Worm (Caenorhabditis elegans) whole organism, L2 larva: ENCODE measurements around the gene K02D10.3.

Experiments used
- C34F6.9 ChIP-seq: fragments of 150-350 bp; optimal IDR thresholded peaks from 2 replicates; lab custom pipeline; 2014; ENCODE audit warnings: missing biosample characterization, missing genetic modification characterization
- F13H6.1 ChIP-seq: sonication (generic microtip); optimal IDR thresholded peaks from 2 replicates; lab custom pipeline; 2016; ENCODE audit warnings: missing genetic modification characterization, missing compliant biosample characterization
- R02D3.7 ChIP-seq: fragments of 150-350 bp; optimal IDR thresholded peaks from 2 replicates; lab custom pipeline; 2014; ENCODE audit warnings: missing biosample characterization, missing genetic modification characterization
- alr-1 ChIP-seq: fragments of 150-350 bp; optimal IDR thresholded peaks from 2 replicates; lab custom pipeline; 2014; ENCODE audit warnings: missing biosample characterization, missing genetic modification characterization
- aly-2 ChIP-seq: fragments of 150-350 bp; optimal IDR thresholded peaks from 2 replicates; lab custom pipeline; 2014; ENCODE audit warnings: missing biosample characterization, missing genetic modification characterization
- ama-1 ChIP-seq: fragments of 150-350 bp; optimal IDR thresholded peaks from 2 replicates; lab custom pipeline; 2018; ENCODE audit warnings: inconsistent platforms
- blmp-1 ChIP-seq: sonication (generic microtip); optimal IDR thresholded peaks from 2 replicates; lab custom pipeline; 2017; ENCODE audit warnings: missing genetic modification characterization, mild to moderate bottlenecking, missing compliant biosample characterization, antibody characterized with exemption, moderate library complexity; ENCODE audit not compliant: insufficient read depth
- ceh-16 ChIP-seq: fragments of 150-350 bp; optimal IDR thresholded peaks from 2 replicates; lab custom pipeline; 2014; ENCODE audit warnings: missing biosample characterization, missing genetic modification characterization
- crh-2 ChIP-seq: sonication (generic microtip); optimal IDR thresholded peaks from 2 replicates; lab custom pipeline; 2017; ENCODE audit warnings: missing biosample characterization, missing genetic modification characterization
- dmd-4 ChIP-seq: sonication (generic microtip); optimal IDR thresholded peaks from 2 replicates; lab custom pipeline; 2017; ENCODE audit warnings: missing biosample characterization, missing genetic modification characterization
- egl-27 ChIP-seq: sonication (generic microtip); optimal IDR thresholded peaks from 3 replicates; lab custom pipeline; 2017; ENCODE audit warnings: missing biosample characterization, missing genetic modification reagents, missing genetic modification characterization
- elt-1 ChIP-seq: fragments of 150-350 bp; optimal IDR thresholded peaks from 2 replicates; lab custom pipeline; 2014; ENCODE audit warnings: missing biosample characterization, missing genetic modification characterization
- elt-3 ChIP-seq: sonication (generic microtip); optimal IDR thresholded peaks from 2 replicates; lab custom pipeline; 2017; ENCODE audit warnings: missing biosample characterization, missing genetic modification characterization
- fos-1 ChIP-seq: fragments of 150-350 bp; optimal IDR thresholded peaks from 2 replicates; lab custom pipeline; 2014; ENCODE audit warnings: missing biosample characterization, missing genetic modification characterization
- gmeb-1 ChIP-seq: fragments of 150-350 bp; optimal IDR thresholded peaks from 2 replicates; lab custom pipeline; 2014; ENCODE audit warnings: missing biosample characterization, missing genetic modification characterization
- lsy-2 ChIP-seq, 2 experiments: fragments of 150-350 bp in 1 of 2; sonication (generic microtip) in 1 of 2; optimal IDR thresholded peaks; 2 replicates each; lab custom pipeline; 2014 to 2017; ENCODE audit warnings: missing biosample characterization in 2 of 2, missing genetic modification characterization in 2 of 2
- mab-5 ChIP-seq: fragments of 150-350 bp; optimal IDR thresholded peaks from 2 replicates; lab custom pipeline; 2014; ENCODE audit warnings: missing biosample characterization, missing genetic modification characterization
- mbf-1 ChIP-seq: sonication (generic microtip); optimal IDR thresholded peaks from 2 replicates; lab custom pipeline; 2017; ENCODE audit warnings: missing biosample characterization, missing genetic modification characterization
- mdl-1 ChIP-seq, 2 experiments: fragments of 150-350 bp in 1 of 2; sonication (generic microtip) in 1 of 2; optimal IDR thresholded peaks; 2 replicates each; lab custom pipeline; 2017; ENCODE audit warnings: missing biosample characterization in 2 of 2, missing genetic modification characterization in 2 of 2
- nhr-10 ChIP-seq: sonication (generic microtip); optimal IDR thresholded peaks from 2 replicates; lab custom pipeline; 2017; ENCODE audit warnings: missing biosample characterization, missing genetic modification characterization
- nhr-11 ChIP-seq: fragments of 150-350 bp; optimal IDR thresholded peaks from 2 replicates; lab custom pipeline; 2014; ENCODE audit warnings: missing biosample characterization, missing genetic modification characterization
- nhr-129 ChIP-seq: fragments of 150-350 bp; optimal IDR thresholded peaks from 2 replicates; lab custom pipeline; 2014; ENCODE audit warnings: missing biosample characterization, missing genetic modification characterization
- nhr-21 ChIP-seq: fragments of 150-350 bp; optimal IDR thresholded peaks from 2 replicates; lab custom pipeline; 2014; ENCODE audit warnings: missing biosample characterization, missing genetic modification characterization
- nhr-23 ChIP-seq: fragments of 150-350 bp; optimal IDR thresholded peaks from 2 replicates; lab custom pipeline; 2014; ENCODE audit warnings: missing biosample characterization, missing genetic modification reagents, missing genetic modification characterization
- nhr-25 ChIP-seq: fragments of 150-350 bp; sonication (generic microtip); optimal IDR thresholded peaks from 3 replicates; lab custom pipeline; 2014; ENCODE audit warnings: missing biosample characterization, missing genetic modification characterization
- nhr-77 ChIP-seq: fragments of 150-350 bp; optimal IDR thresholded peaks from 2 replicates; lab custom pipeline; 2014; ENCODE audit warnings: missing biosample characterization, missing genetic modification characterization
- peb-1 ChIP-seq: fragments of 150-350 bp; optimal IDR thresholded peaks from 2 replicates; lab custom pipeline; 2014; ENCODE audit warnings: missing biosample characterization, missing genetic modification characterization
- sem-4 ChIP-seq: fragments of 150-350 bp; optimal IDR thresholded peaks from 2 replicates; lab custom pipeline; 2014; ENCODE audit warnings: missing biosample characterization, missing genetic modification reagents, missing genetic modification characterization
- sma-3 ChIP-seq: sonication (generic microtip); optimal IDR thresholded peaks from 2 replicates; lab custom pipeline; 2016; ENCODE audit warnings: missing genetic modification reagents, missing genetic modification characterization, missing compliant biosample characterization
- sma-9 ChIP-seq, 2 experiments: fragments of 150-350 bp in 1 of 2; sonication (generic microtip) in 1 of 2; optimal IDR thresholded peaks; 2 replicates each; lab custom pipeline; 2014 to 2016; ENCODE audit warnings: missing genetic modification characterization in 2 of 2, mild to moderate bottlenecking in 1 of 2, missing biosample characterization in 1 of 2, missing compliant biosample characterization in 1 of 2, missing genetic modification reagents in 1 of 2, moderate library complexity in 1 of 2
- snpc-4 ChIP-seq: fragments of 150-350 bp; optimal IDR thresholded peaks from 2 replicates; lab custom pipeline; 2014; ENCODE audit warnings: missing biosample characterization, missing genetic modification characterization
- unc-55 ChIP-seq: fragments of 150-350 bp; sonication (generic microtip); optimal IDR thresholded peaks from 3 replicates; lab custom pipeline; 2014; ENCODE audit warnings: missing biosample characterization, missing genetic modification reagents, missing genetic modification characterization
- zag-1 ChIP-seq: fragments of 150-350 bp; optimal IDR thresholded peaks from 2 replicates; lab custom pipeline; 2014; ENCODE audit warnings: missing biosample characterization, missing genetic modification characterization
- ztf-11 ChIP-seq: sonication (generic microtip); optimal IDR thresholded peaks from 2 replicates; lab custom pipeline; 2017; ENCODE audit warnings: missing biosample characterization, missing genetic modification characterization
- ztf-4 ChIP-seq: fragments of 150-350 bp; optimal IDR thresholded peaks from 2 replicates; lab custom pipeline; 2014; ENCODE audit warnings: missing biosample characterization, missing genetic modification characterization

The K02D10.3 gene

ce11 chrIII:8739786-8740185 is 32.0 kb downstream of the K02D10.3 start:
- TF ChIP-seq gmeb-1 (no peak), C34F6.9 (tag; lab: Kevin White, UChicago) (peak; percentile 40), lsy-2 (tag; optimal IDR thresholded peaks at IDR 0.05; lab: Kevin White, UChicago) (peak in 1 of 2 experiments; percentile 26), ztf-4 (peak; percentile 32), nhr-129 (peak; percentile 68)

DNA sequence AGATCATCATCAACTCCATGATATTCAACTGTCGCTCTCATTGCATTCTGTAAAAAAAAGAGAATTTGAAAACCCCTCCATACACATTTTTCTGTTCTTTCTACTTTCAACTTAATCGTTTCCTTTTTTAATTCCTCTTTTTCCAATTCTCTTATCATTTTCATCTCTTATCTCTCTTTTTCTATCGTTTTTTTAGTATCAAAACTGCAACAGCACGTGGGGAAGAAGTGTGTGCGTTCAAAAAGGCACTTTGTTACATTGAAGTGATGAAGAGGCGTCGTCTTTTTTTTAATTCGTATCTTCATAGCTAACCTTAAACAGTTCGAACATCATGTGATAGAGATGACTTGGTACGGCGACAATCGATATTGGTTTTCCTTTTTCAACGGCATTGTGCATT is 32.6 kb downstream of the K02D10.3 start:
- TF ChIP-seq nhr-11 (tag; lab: Kevin White, UChicago) (no peak), egl-27 (tag; lab: Kevin White, UChicago) (no peak), mdl-1 (tag; optimal IDR thresholded peaks at IDR 0.05; lab: Kevin White, UChicago) (peak; percentile 46 to 78), elt-3 (tag; lab: Kevin White, UChicago) (no peak), fos-1 (tag; lab: Kevin White, UChicago) (peak; percentile 95), nhr-77 (tag; lab: Kevin White, UChicago) (no peak), sma-9 (GFP tag; optimal IDR thresholded peaks at IDR 0.05; lab: Kevin White, UChicago) (peak; percentile 95), sma-9 (tag; optimal IDR thresholded peaks at IDR 0.05; lab: Kevin White, UChicago) (no peak), gmeb-1 (peak; percentile 73), C34F6.9 (tag; lab: Kevin White, UChicago) (no peak), peb-1 (tag; lab: Kevin White, UChicago) (no peak), sem-4 (tag; lab: Kevin White, UChicago) (peak; percentile 23), R02D3.7 (tag; lab: Kevin White, UChicago) (no peak), nhr-10 (tag; lab: Kevin White, UChicago) (no peak), blmp-1 (tag; lab: Kevin White, UChicago) (peak; percentile 47), F13H6.1 (peak; percentile 54), lsy-2 (tag; optimal IDR thresholded peaks at IDR 0.05; lab: Kevin White, UChicago) (peak in 1 of 2 experiments; percentile 32), dmd-4 (no peak), nhr-25 (tag; lab: Kevin White, UChicago) (peak; percentile 88), aly-2 (tag; lab: Kevin White, UChicago) (no peak), zag-1 (tag; lab: Kevin White, UChicago) (no peak), crh-2 (tag; lab: Kevin White, UChicago) (peak; percentile 84), ceh-16 (no peak), ama-1 (lab: Kevin White, UChicago) (no peak), mab-5 (tag; lab: Kevin White, UChicago) (no peak), nhr-129 (peak; percentile 37), mbf-1 (no peak), nhr-21 (tag; lab: Kevin White, UChicago) (peak; percentile 75), ztf-11 (tag; lab: Kevin White, UChicago) (no peak), sma-3 (GFP tag; lab: Kevin White, UChicago) (peak; percentile 79)
- TF ChIP-seq, all 48 proteins: peak for 13

DNA sequence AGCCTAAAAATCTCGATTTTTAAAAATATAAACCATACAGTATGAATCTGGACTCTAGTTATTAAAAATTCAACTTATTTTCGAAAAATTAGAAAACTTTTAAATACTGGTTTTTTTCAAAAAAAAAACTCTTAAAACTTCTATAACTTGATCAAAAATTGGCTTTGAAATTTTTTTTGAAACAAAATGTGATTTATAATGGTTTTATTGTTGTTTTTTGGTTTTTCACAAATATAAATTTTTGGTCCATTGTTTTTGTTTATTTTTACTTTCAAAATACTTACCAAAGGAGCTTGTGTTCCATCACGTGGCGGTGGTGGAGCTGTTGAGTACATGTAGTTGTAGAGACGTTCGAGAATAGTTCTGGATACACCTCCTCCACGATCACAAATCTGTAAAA is 33.5 kb downstream of the K02D10.3 start:
- TF ChIP-seq F13H6.1: no peak
- TF ChIP-seq gmeb-1: no peak
- no peak for TF ChIP-seq snpc-4 (tag; lab: Kevin White, UChicago)
- TF ChIP-seq alr-1 (tag; lab: Kevin White, UChicago): no peak
- TF ChIP-seq nhr-23 (tag; lab: Kevin White, UChicago): no peak
- TF ChIP-seq elt-1 (tag; lab: Kevin White, UChicago): no peak
- no peak for TF ChIP-seq ztf-4
- no peak for TF ChIP-seq sma-9 (GFP tag; optimal IDR thresholded peaks at IDR 0.05; lab: Kevin White, UChicago)
- no peak for TF ChIP-seq sma-9 (tag; optimal IDR thresholded peaks at IDR 0.05; lab: Kevin White, UChicago)

DNA sequence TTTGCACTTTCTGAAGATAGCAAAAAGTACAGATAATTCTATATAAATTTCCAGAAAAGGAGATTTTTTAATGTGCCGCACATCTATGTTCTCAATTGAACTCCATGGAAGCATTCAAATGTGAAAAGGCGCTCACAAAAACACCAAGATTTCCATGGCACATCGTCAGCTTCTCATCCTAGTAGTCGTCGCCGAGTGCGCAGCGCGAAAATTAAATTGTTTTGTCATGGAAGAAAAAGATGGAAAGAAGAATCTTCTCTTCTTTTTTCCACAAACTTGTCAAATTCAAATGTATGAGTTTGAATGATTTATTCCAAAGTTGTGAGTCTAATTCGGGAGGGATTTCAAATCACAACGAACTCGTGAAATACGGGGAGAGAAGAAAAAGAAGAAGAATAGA is 34.4 kb downstream of the K02D10.3 start:
- no peak for TF ChIP-seq ztf-4
- no peak for TF ChIP-seq sma-9 (GFP tag; optimal IDR thresholded peaks at IDR 0.05; lab: Kevin White, UChicago)
- TF ChIP-seq sma-9 (tag; optimal IDR thresholded peaks at IDR 0.05; lab: Kevin White, UChicago): no peak
- no peak for TF ChIP-seq sem-4 (tag; lab: Kevin White, UChicago)
- no peak for TF ChIP-seq nhr-21 (tag; lab: Kevin White, UChicago)
- TF ChIP-seq fos-1 (tag; lab: Kevin White, UChicago): no peak
- TF ChIP-seq egl-27 (tag; lab: Kevin White, UChicago): no peak
- peak; percentile 12 for TF ChIP-seq C34F6.9 (tag; lab: Kevin White, UChicago)
- no peak for TF ChIP-seq unc-55 (GFP tag; lab: Kevin White, UChicago)
- TF ChIP-seq nhr-11 (tag; lab: Kevin White, UChicago): no peak
